Worm (Caenorhabditis elegans) whole organism, mixed stage, embryonic: ENCODE results near the gene F55G1.7.

Experiments used
- blmp-1 ChIP-seq: fragments of 150-350 bp; optimal IDR thresholded peaks from 2 replicates; lab custom pipeline; 2014; ENCODE audit warnings: missing biosample characterization, missing genetic modification characterization
- elt-1 ChIP-seq: sonication (generic microtip); optimal IDR thresholded peaks from 2 replicates; lab custom pipeline; 2017; ENCODE audit warnings: missing genetic modification characterization, mild to moderate bottlenecking, missing compliant biosample characterization, antibody characterized with exemption, moderate library complexity, borderline replicate concordance; ENCODE audit not compliant: insufficient read depth
- elt-3 ChIP-seq: fragments of 150-350 bp; optimal IDR thresholded peaks from 2 replicates; lab custom pipeline; 2014; ENCODE audit warnings: missing biosample characterization, missing genetic modification characterization
- lin-13 ChIP-seq: fragments of 150-350 bp; optimal IDR thresholded peaks from 2 replicates; lab custom pipeline; 2014; ENCODE audit warnings: missing biosample characterization, missing genetic modification characterization
- lsy-2 ChIP-seq: fragments of 150-350 bp; optimal IDR thresholded peaks from 2 replicates; lab custom pipeline; 2014; ENCODE audit warnings: missing biosample characterization, missing genetic modification characterization
- mab-5 ChIP-seq: fragments of 150-350 bp; optimal IDR thresholded peaks from 2 replicates; lab custom pipeline; 2014; ENCODE audit warnings: missing biosample characterization, missing genetic modification characterization
- mep-1 ChIP-seq: fragments of 150-350 bp; optimal IDR thresholded peaks from 2 replicates; lab custom pipeline; 2017; ENCODE audit warnings: missing biosample characterization, missing genetic modification reagents, missing genetic modification characterization, inconsistent platforms
- mls-2 ChIP-seq: sonication (generic microtip); optimal IDR thresholded peaks from 2 replicates; lab custom pipeline; 2016; ENCODE audit warnings: mild to moderate bottlenecking, missing genetic modification characterization, moderate library complexity, missing compliant biosample characterization
- nhr-12 ChIP-seq: fragments of 150-350 bp; optimal IDR thresholded peaks from 2 replicates; lab custom pipeline; 2014; ENCODE audit warnings: missing biosample characterization, missing genetic modification characterization
- nhr-237 ChIP-seq: fragments of 150-350 bp; optimal IDR thresholded peaks from 2 replicates; lab custom pipeline; 2014; ENCODE audit warnings: missing biosample characterization, missing genetic modification characterization
- pha-4 ChIP-seq: fragments of 150-350 bp; optimal IDR thresholded peaks from 2 replicates; lab custom pipeline; 2018; ENCODE audit warnings: missing biosample characterization, missing genetic modification reagents, missing genetic modification characterization
- snpc-4 ChIP-seq: fragments of 150-350 bp; optimal IDR thresholded peaks from 2 replicates; lab custom pipeline; 2014; ENCODE audit warnings: missing biosample characterization, missing genetic modification characterization
- zip-8 ChIP-seq: fragments of 150-350 bp; optimal IDR thresholded peaks from 2 replicates; lab custom pipeline; 2014; ENCODE audit warnings: missing biosample characterization, missing genetic modification characterization
- ztf-11 ChIP-seq: fragments of 150-350 bp; optimal IDR thresholded peaks from 2 replicates; lab custom pipeline; 2014; ENCODE audit warnings: missing biosample characterization, missing genetic modification characterization

DNA sequence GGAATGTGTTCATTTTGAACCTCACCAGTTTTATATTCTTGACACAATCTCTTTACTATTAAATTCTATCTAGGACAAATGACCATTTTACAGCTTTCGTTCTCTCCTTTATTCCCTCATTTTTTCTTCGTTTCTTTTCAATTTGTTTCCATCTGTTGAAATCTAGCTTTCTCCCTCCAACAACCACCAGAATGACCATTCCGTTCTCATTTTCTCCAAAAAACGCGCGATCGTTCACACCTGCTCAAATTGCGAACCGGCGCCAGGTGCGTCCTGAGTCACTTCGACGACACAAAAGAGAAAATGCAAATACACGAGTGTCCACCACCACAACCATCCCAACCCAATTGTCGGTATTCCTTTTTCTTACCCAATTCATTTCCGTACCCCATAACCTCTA, 13.4 kb downstream of the F55G1.7 start, which contains the start of gene F13B6.1:
- TF ChIP-seq elt-1 (tag; lab: Kevin White, UChicago) (no peak), elt-3 (no peak), blmp-1 (tag; lab: Kevin White, UChicago) (no peak), lsy-2 (no peak), pha-4 (tag; lab: Kevin White, UChicago) (no peak), mab-5 (tag; lab: Kevin White, UChicago) (no peak), mep-1 (tag; lab: Kevin White, UChicago) (no peak), mls-2 (tag; lab: Kevin White, UChicago) (no peak), lin-13 (tag; lab: Kevin White, UChicago) (no peak), snpc-4 (no peak), nhr-237 (tag; lab: Kevin White, UChicago) (no peak), nhr-12 (tag; lab: Kevin White, UChicago) (no peak), zip-8 (tag; lab: Kevin White, UChicago) (no peak), ztf-11 (tag; lab: Kevin White, UChicago) (no peak)
